Fruit fly (Drosophila melanogaster) whole organism, embryonic: Measurements from ENCODE around the gene kel.

ENCODE experiments used
- Abd-B ChIP-seq: fragments of 200-800 bp; sonication (Bioruptor generic); optimal IDR thresholded peaks from 2 replicates; lab custom pipeline; 2018; ENCODE audit warnings: missing biosample characterization, mild to moderate bottlenecking, missing genetic modification characterization, moderate library complexity
- CG10274 ChIP-seq: fragments of 200-800 bp; sonication (Bioruptor generic); optimal IDR thresholded peaks from 3 replicates; lab custom pipeline; 2017; ENCODE audit warnings: missing biosample characterization, mild to moderate bottlenecking, missing genetic modification characterization
- CG12299 ChIP-seq: fragments of 200-800 bp; sonication (Bioruptor generic); optimal IDR thresholded peaks from 2 replicates; lab custom pipeline; 2018; ENCODE audit warnings: missing biosample characterization, mild to moderate bottlenecking, missing genetic modification characterization
- CG12942 ChIP-seq: fragments of 200-800 bp; sonication (Bioruptor generic); optimal IDR thresholded peaks from 3 replicates; lab custom pipeline; 2016; ENCODE audit warnings: missing biosample characterization, missing genetic modification characterization
- CG13424 ChIP-seq: fragments of 200-800 bp; sonication (Bioruptor generic); optimal IDR thresholded peaks from 2 replicates; lab custom pipeline; 2019; ENCODE audit warnings: missing biosample characterization, mild to moderate bottlenecking, missing genetic modification characterization, moderate library complexity
- CG14860 ChIP-seq: fragments of 200-800 bp; sonication (Bioruptor generic); IDR thresholded peaks from 3 replicates; pipeline ENCODE4 v1.3.6; 2022; ENCODE audit warnings: missing biosample characterization, missing genetic modification characterization; ENCODE audit not compliant: partially characterized antibody
- CG14965 ChIP-seq: fragments of 200-800 bp; sonication (Bioruptor generic); optimal IDR thresholded peaks from 2 replicates; lab custom pipeline; 2016; ENCODE audit warnings: missing biosample characterization, missing genetic modification characterization, borderline replicate concordance
- CG15011 ChIP-seq: fragments of 200-800 bp; sonication (Bioruptor generic); optimal IDR thresholded peaks from 3 replicates; lab custom pipeline; 2018; ENCODE audit warnings: missing biosample characterization, mild to moderate bottlenecking, missing genetic modification characterization
- CG17328 ChIP-seq: fragments of 200-800 bp; sonication (Bioruptor generic); IDR thresholded peaks from 2 replicates; pipeline ENCODE4 v1.3.6; 2022; ENCODE audit warnings: missing biosample characterization, missing genetic modification characterization
- CG2712 ChIP-seq: fragments of 200-800 bp; optimal IDR thresholded peaks from 3 replicates; lab custom pipeline; 2019; ENCODE audit warnings: missing biosample characterization, mild to moderate bottlenecking, missing genetic modification characterization, moderate library complexity
- CG30403 ChIP-seq: fragments of 200-800 bp; sonication (Bioruptor generic); optimal IDR thresholded peaks from 3 replicates; lab custom pipeline; 2016; ENCODE audit warnings: missing biosample characterization, missing genetic modification characterization
- CG31441 ChIP-seq: fragments of 200-800 bp; sonication (Bioruptor generic); IDR thresholded peaks from 2 replicates; pipeline ENCODE4 v1.3.6; 2022; ENCODE audit warnings: missing biosample characterization, missing genetic modification characterization
- CG34224 ChIP-seq: fragments of 200-800 bp; sonication (Bioruptor generic); IDR thresholded peaks from 3 replicates; pipeline ENCODE4 v1.3.6; 2022; ENCODE audit warnings: missing biosample characterization, missing genetic modification characterization; ENCODE audit not compliant: partially characterized antibody
- CG4360 ChIP-seq: fragments of 200-800 bp; sonication (Bioruptor generic); IDR thresholded peaks from 2 replicates; pipeline ENCODE4 v1.3.6; 2022; ENCODE audit warnings: missing biosample characterization, missing genetic modification characterization
- CG6175 ChIP-seq: fragments of 200-800 bp; sonication (Bioruptor generic); IDR thresholded peaks from 3 replicates; pipeline ENCODE4 v1.3.6; 2022; ENCODE audit warnings: missing biosample characterization, missing genetic modification characterization
- CG8478 ChIP-seq: fragments of >200 bp; optimal IDR thresholded peaks from 2 replicates; lab custom pipeline; 2018
- CG9797 ChIP-seq: fragments of 200-800 bp; sonication (Bioruptor generic); optimal IDR thresholded peaks from 3 replicates; lab custom pipeline; 2018; ENCODE audit warnings: missing biosample characterization, mild to moderate bottlenecking, missing genetic modification characterization
- CG9876 ChIP-seq: fragments of 200-800 bp; sonication (Bioruptor generic); optimal IDR thresholded peaks from 2 replicates; lab custom pipeline; 2016; ENCODE audit warnings: missing biosample characterization, missing genetic modification characterization
- CG9932 ChIP-seq: fragments of 200-800 bp; sonication (Bioruptor generic); IDR thresholded peaks from 2 replicates; pipeline ENCODE4 v1.3.6; 2022; ENCODE audit warnings: missing biosample characterization, missing genetic modification characterization
- Dad ChIP-seq: fragments of 200-800 bp; sonication (Bioruptor generic); optimal IDR thresholded peaks from 3 replicates; lab custom pipeline; 2016; ENCODE audit warnings: missing biosample characterization, missing genetic modification characterization
- Doc2 ChIP-seq: fragments of 200-800 bp; sonication (Bioruptor generic); IDR thresholded peaks from 2 replicates; pipeline ENCODE4 v1.3.6; 2022; ENCODE audit warnings: missing biosample characterization, missing genetic modification characterization
- Drgx ChIP-seq: fragments of 200-800 bp; sonication (Bioruptor generic); IDR thresholded peaks from 2 replicates; pipeline ENCODE4 v1.3.6; 2022; ENCODE audit warnings: missing biosample characterization, missing genetic modification characterization
- ERR ChIP-seq: fragments of 200-800 bp; sonication (Bioruptor generic); optimal IDR thresholded peaks from 2 replicates; lab custom pipeline; 2016; ENCODE audit warnings: missing biosample characterization, missing genetic modification characterization
- Ets97D ChIP-seq: fragments of 200-800 bp; sonication (Bioruptor generic); optimal IDR thresholded peaks from 3 replicates; lab custom pipeline; 2016; ENCODE audit warnings: missing biosample characterization, missing genetic modification characterization
- Fer3 ChIP-seq: fragments of 200-800 bp; sonication (Bioruptor generic); optimal IDR thresholded peaks from 2 replicates; lab custom pipeline; 2018; ENCODE audit warnings: missing biosample characterization, mild to moderate bottlenecking, missing genetic modification characterization, moderate library complexity
- GATAe ChIP-seq: fragments of 200-800 bp; sonication (Bioruptor generic); conservative IDR thresholded peaks from 2 replicates; pipeline ENCODE4 v1.3.6; 2022; ENCODE audit warnings: missing biosample characterization, missing genetic modification characterization
- HHEX ChIP-seq: fragments of 200-800 bp; sonication (Bioruptor generic); optimal IDR thresholded peaks from 3 replicates; lab custom pipeline; 2017; ENCODE audit warnings: missing biosample characterization, mild to moderate bottlenecking, missing genetic modification characterization, missing genetic modification reagents
- HLH54F ChIP-seq: fragments of 200-800 bp; sonication (Bioruptor generic); optimal IDR thresholded peaks from 3 replicates; lab custom pipeline; 2016; ENCODE audit warnings: missing biosample characterization, missing genetic modification characterization
- Hr39 ChIP-seq: fragments of >200 bp; optimal IDR thresholded peaks from 2 replicates; lab custom pipeline; 2017
- Kr ChIP-seq: fragments of 200-800 bp; sonication (Bioruptor generic); optimal IDR thresholded peaks from 2 replicates; lab custom pipeline; 2017; ENCODE audit warnings: missing biosample characterization, mild to moderate bottlenecking, missing genetic modification characterization
- MESR4 ChIP-seq: fragments of 200-800 bp; sonication (Bioruptor generic); optimal IDR thresholded peaks from 2 replicates; lab custom pipeline; 2018; ENCODE audit warnings: missing biosample characterization, mild to moderate bottlenecking, missing genetic modification characterization, moderate library complexity
- Nf-YC ChIP-seq: fragments of 200-800 bp; optimal IDR thresholded peaks from 3 replicates; lab custom pipeline; 2019; ENCODE audit warnings: missing biosample characterization, mild to moderate bottlenecking, missing genetic modification characterization, moderate library complexity
- Ravus ChIP-seq: fragments of 200-800 bp; sonication (Bioruptor generic); IDR thresholded peaks from 2 replicates; pipeline ENCODE4 v1.3.6; 2022; ENCODE audit warnings: missing biosample characterization, missing genetic modification characterization
- Six4 ChIP-seq: fragments of 200-800 bp; sonication (Bioruptor generic); optimal IDR thresholded peaks from 2 replicates; lab custom pipeline; 2016; ENCODE audit warnings: missing biosample characterization, missing genetic modification characterization
- Sox102F ChIP-seq: fragments of 200-800 bp; sonication (Bioruptor generic); optimal IDR thresholded peaks from 2 replicates; lab custom pipeline; 2018; ENCODE audit warnings: missing biosample characterization, mild to moderate bottlenecking, missing genetic modification characterization, moderate library complexity
- Usf ChIP-seq: fragments of 200-800 bp; sonication (Bioruptor generic); optimal IDR thresholded peaks from 2 replicates; lab custom pipeline; 2017; ENCODE audit warnings: missing genotype, missing biosample characterization, missing genetic modification characterization
- Vsx1 ChIP-seq: fragments of 200-800 bp; sonication (Bioruptor generic); optimal IDR thresholded peaks from 2 replicates; lab custom pipeline; 2017; ENCODE audit warnings: missing biosample characterization, mild to moderate bottlenecking, missing genetic modification characterization, missing genetic modification reagents
- bigmax ChIP-seq: fragments of 200-800 bp; sonication (Bioruptor generic); optimal IDR thresholded peaks from 2 replicates; lab custom pipeline; 2018; ENCODE audit warnings: missing biosample characterization, mild to moderate bottlenecking, missing genetic modification characterization
- crol ChIP-seq: fragments of 200-800 bp; sonication (Bioruptor generic); IDR thresholded peaks from 2 replicates; pipeline ENCODE4 v1.3.6; 2022; ENCODE audit warnings: missing biosample characterization, missing genetic modification characterization
- da ChIP-seq: fragments of 200-800 bp; sonication (Bioruptor generic); optimal IDR thresholded peaks from 2 replicates; lab custom pipeline; 2016; ENCODE audit warnings: missing biosample characterization, missing genetic modification characterization
- nmo ChIP-seq: fragments of 200-800 bp; sonication (Bioruptor generic); optimal IDR thresholded peaks from 2 replicates; lab custom pipeline; 2018; ENCODE audit warnings: missing biosample characterization, mild to moderate bottlenecking, missing genetic modification characterization, moderate library complexity
- p53 ChIP-seq: fragments of 200-800 bp; sonication (Bioruptor generic); optimal IDR thresholded peaks from 2 replicates; lab custom pipeline; 2016; ENCODE audit warnings: missing biosample characterization, missing genetic modification characterization
- phol ChIP-seq: fragments of 200-800 bp; sonication (Bioruptor generic); optimal IDR thresholded peaks from 3 replicates; lab custom pipeline; 2018; ENCODE audit warnings: missing biosample characterization, mild to moderate bottlenecking, missing genetic modification characterization, moderate library complexity
- rib ChIP-seq: fragments of 200-800 bp; sonication (Bioruptor generic); IDR thresholded peaks from 2 replicates; pipeline ENCODE4 v1.3.6; 2022; ENCODE audit warnings: missing biosample characterization, missing genetic modification characterization
- slou ChIP-seq: fragments of 200-800 bp; sonication (Bioruptor generic); optimal IDR thresholded peaks from 3 replicates; lab custom pipeline; 2016; ENCODE audit warnings: missing biosample characterization, missing genetic modification characterization
- sob ChIP-seq: fragments of 200-800 bp; sonication (Bioruptor generic); IDR thresholded peaks from 2 replicates; pipeline ENCODE4 v1.3.6; 2022; ENCODE audit warnings: missing biosample characterization, missing genetic modification characterization
- sqz ChIP-seq: fragments of 200-800 bp; sonication (Bioruptor generic); optimal IDR thresholded peaks from 3 replicates; lab custom pipeline; 2018; ENCODE audit warnings: missing biosample characterization, mild to moderate bottlenecking, missing genetic modification characterization
- sr ChIP-seq: fragments of 200-800 bp; sonication (Bioruptor generic); IDR thresholded peaks from 3 replicates; pipeline ENCODE4 v1.3.6; 2022; ENCODE audit warnings: missing biosample characterization, missing genetic modification characterization
- tin ChIP-seq: fragments of 200-800 bp; sonication (Bioruptor generic); optimal IDR thresholded peaks from 3 replicates; lab custom pipeline; 2016; ENCODE audit warnings: missing biosample characterization, missing genetic modification characterization
- twi ChIP-seq: fragments of 200-800 bp; optimal IDR thresholded peaks from 2 replicates; lab custom pipeline; 2019; ENCODE audit warnings: missing biosample characterization, mild to moderate bottlenecking, missing genetic modification characterization, moderate library complexity
- wdn ChIP-seq: fragments of 200-800 bp; sonication (Bioruptor generic); IDR thresholded peaks from 2 replicates; pipeline ENCODE4 v1.3.6; 2022; ENCODE audit warnings: missing biosample characterization, missing genetic modification characterization
- wor ChIP-seq: fragments of 200-800 bp; sonication (Bioruptor generic); IDR thresholded peaks from 2 replicates; pipeline ENCODE4 v1.3.6; 2022; ENCODE audit warnings: missing biosample characterization, missing genetic modification characterization

The kel gene

dm6 chr2L:18145253-18145652, 7.4 kb upstream of the kel start (continued):
- peak; percentile 78 for TF ChIP-seq Sox102F (GFP tag; lab: Kevin White, UChicago)
- peak; percentile 77 for TF ChIP-seq Dad (GFP tag; lab: Kevin White, UChicago)
- TF ChIP-seq HLH54F (GFP tag; lab: Kevin White, UChicago) = peak; percentile 81
- peak; percentile 87 for TF ChIP-seq CG30403 (GFP tag; lab: Kevin White, UChicago)
- peak; percentile 63 for TF ChIP-seq CG10274 (GFP tag; lab: Kevin White, UChicago)
- TF ChIP-seq CG9797 (GFP tag; lab: Kevin White, UChicago) = peak; percentile 20
- no peak for TF ChIP-seq Nf-YC (tag; lab: Kevin White, UChicago)
- TF ChIP-seq CG2712 (tag; lab: Kevin White, UChicago) = peak; percentile 96
- TF ChIP-seq twi (tag; lab: Kevin White, UChicago) = peak; percentile 84
- TF ChIP-seq sr = no peak
- TF ChIP-seq CG12942 (GFP tag; lab: Kevin White, UChicago) = peak; percentile 67
- TF ChIP-seq Kr (GFP tag; lab: Kevin White, UChicago) = peak; percentile 86
- peak; percentile 89 for TF ChIP-seq nmo (GFP tag; lab: Kevin White, UChicago)
- TF ChIP-seq CG9932 (GFP tag; lab: Robert Waterston, UW) = peak; percentile 50; the same call in 1 of the 2 replicates
- peak; percentile 84 for TF ChIP-seq Six4 (GFP tag; lab: Kevin White, UChicago)
- peak; percentile 77 for TF ChIP-seq Abd-B (GFP tag; lab: Kevin White, UChicago)
- no peak for TF ChIP-seq p53
- peak; percentile 94 for TF ChIP-seq tin
- TF ChIP-seq CG14860 = no peak
- TF ChIP-seq Ravus (GFP tag; lab: Robert Waterston, UW) = peak; percentile 21; the same call in 1 of the 2 replicates
- peak; percentile 16 for TF ChIP-seq MESR4 (GFP tag; lab: Kevin White, UChicago)
- peak; percentile 29 for TF ChIP-seq da
- peak; percentile 76 for TF ChIP-seq Vsx1
- TF ChIP-seq CG34224 = no peak
- TF ChIP-seq phol (tag; lab: Kevin White, UChicago) = peak; percentile 89
- TF ChIP-seq CG8478 (lab: Kevin White, UChicago) = no peak
- TF ChIP-seq Fer3 (tag; lab: Kevin White, UChicago) = peak; percentile 67
- peak; percentile 86 for TF ChIP-seq CG31441 (GFP tag; lab: Robert Waterston, UW)
- TF ChIP-seq GATAe (GFP tag; lab: Robert Waterston, UW) = no peak
- TF ChIP-seq crol = no peak; the same call in 1 of the 2 replicates
- TF ChIP-seq bigmax (GFP tag; lab: Kevin White, UChicago) = no peak
- TF ChIP-seq wor (GFP tag; lab: Robert Waterston, UW) = peak; percentile 66
- peak; percentile 74 for TF ChIP-seq CG14965 (GFP tag; lab: Kevin White, UChicago)
- TF ChIP-seq sob (GFP tag; lab: Robert Waterston, UW) = peak; percentile 77
- TF ChIP-seq Usf (GFP tag; lab: Kevin White, UChicago) = peak; percentile 89
- TF ChIP-seq CG4360 (GFP tag; lab: Robert Waterston, UW) = peak; percentile 62; the same call in 1 of the 2 replicates
- TF ChIP-seq slou = peak; percentile 86
- TF ChIP-seq CG12299 (tag; lab: Kevin White, UChicago) = peak; percentile 22
- peak; percentile 58 for TF ChIP-seq rib
- TF ChIP-seq CG17328 (GFP tag; lab: Robert Waterston, UW) = peak; percentile 93
- TF ChIP-seq CG13424 (tag; lab: Kevin White, UChicago) = peak; percentile 71
- peak; percentile 61; the same call in 1 of the 2 replicates for TF ChIP-seq wdn (GFP tag; lab: Robert Waterston, UW)
- peak; percentile 42 for TF ChIP-seq Ets97D (GFP tag; lab: Kevin White, UChicago)
- peak; percentile 73 for TF ChIP-seq CG9876 (GFP tag; lab: Kevin White, UChicago)
- TF ChIP-seq sqz (GFP tag; lab: Kevin White, UChicago) = peak; percentile 42
- peak; percentile 33; the same call in 1 of the 3 replicates for TF ChIP-seq CG6175 (GFP tag; lab: Robert Waterston, UW)
- peak; percentile 89 for TF ChIP-seq Drgx (GFP tag; lab: Robert Waterston, UW)
- TF ChIP-seq CG15011 (GFP tag; lab: Kevin White, UChicago) = peak; percentile 68
- TF ChIP-seq Hr39 = no peak
- peak; percentile 77 for TF ChIP-seq HHEX (GFP tag; lab: Kevin White, UChicago)
- no peak for TF ChIP-seq Doc2 (GFP tag; lab: Robert Waterston, UW)
- peak; percentile 60 for TF ChIP-seq ERR
